Fruit fly (Drosophila melanogaster): Measurements from ENCODE around the gene dl.

The dl gene

DNA sequence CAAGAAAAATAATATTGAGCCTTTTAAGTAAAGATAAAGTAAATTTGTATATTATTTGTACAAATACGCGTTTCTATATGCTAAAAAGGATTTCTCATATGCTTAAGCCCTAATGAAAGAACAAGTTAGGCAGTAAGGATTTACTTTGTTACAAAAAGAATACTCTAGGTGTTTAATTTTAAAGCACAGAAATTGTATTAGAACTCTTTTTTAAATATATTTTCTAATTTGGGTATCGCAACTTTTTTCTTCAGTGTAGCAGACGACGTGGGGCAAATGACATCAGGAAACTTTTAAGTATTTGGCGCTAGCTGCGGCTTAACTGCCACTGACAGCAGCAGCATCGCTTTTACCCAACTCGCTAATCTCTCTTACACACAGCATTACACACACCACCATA, 28.1 kb downstream of the dl start:
- TF ChIP-seq Snoo (tag; optimal IDR thresholded peaks at IDR 0.05) (no peak), CG14655 (GFP tag; optimal IDR thresholded peaks at IDR 0.05) (no peak), CG32121 (GFP tag; IDR thresholded peaks at IDR 0.05) (no peak), fd96Ca (GFP tag; IDR thresholded peaks at IDR 0.05) (no peak), CG15710 (tag; optimal IDR thresholded peaks at IDR 0.05) (peak; percentile 15), gl (tag; optimal IDR thresholded peaks at IDR 0.05) (no peak), CG4496 (GFP tag; IDR thresholded peaks at IDR 0.05) (no peak), CG13204 (GFP tag; optimal IDR thresholded peaks at IDR 0.05) (no peak), CG17806 (tag; optimal IDR thresholded peaks at IDR 0.05) (no peak), EcR (GFP tag; optimal IDR thresholded peaks at IDR 0.05) (no peak), D1 (tag; optimal IDR thresholded peaks at IDR 0.05) (no peak), CG12605 (GFP tag; IDR thresholded peaks at IDR 0.05) (no peak), CG10348 (GFP tag; IDR thresholded peaks at IDR 0.05) (no peak), rn (GFP tag; IDR thresholded peaks at IDR 0.05) (no peak), CG8301 (tag; optimal IDR thresholded peaks at IDR 0.05) (no peak), CG9948 (tag; optimal IDR thresholded peaks at IDR 0.05) (peak; percentile 9), CG34367 (tag; optimal IDR thresholded peaks at IDR 0.05) (no peak), CG8159 (tag; optimal IDR thresholded peaks at IDR 0.05) (peak; percentile 37), Pif1B (GFP tag; optimal IDR thresholded peaks at IDR 0.05) (no peak), Pif1A (GFP tag; optimal IDR thresholded peaks at IDR 0.05) (no peak), Ets98B (GFP tag; IDR thresholded peaks at IDR 0.05) (no peak)

DNA sequence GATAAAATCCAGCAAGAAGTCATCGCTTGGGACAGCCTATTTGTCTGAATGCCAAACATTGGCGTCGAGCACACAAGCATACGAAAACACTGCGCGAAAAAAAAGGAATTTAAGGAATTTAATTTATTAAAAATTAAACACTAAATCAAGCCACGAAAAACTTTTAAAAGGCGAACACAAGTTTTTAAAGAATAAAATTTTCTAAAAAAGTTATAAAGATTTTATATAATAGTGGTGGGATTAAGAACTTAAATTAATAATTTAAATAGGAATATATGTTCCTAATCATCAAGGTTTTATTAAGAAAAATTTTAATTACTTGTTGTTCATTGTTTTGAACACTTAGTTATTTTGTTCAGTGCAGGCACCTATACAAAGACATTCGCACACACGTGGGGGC, 28.8 kb downstream of the dl start:
- TF ChIP-seq CG15710 (tag; optimal IDR thresholded peaks at IDR 0.05): peak; percentile 70
- TF ChIP-seq D1 (tag; optimal IDR thresholded peaks at IDR 0.05): peak; percentile 20
- TF ChIP-seq CG14655 (GFP tag; optimal IDR thresholded peaks at IDR 0.05): peak; percentile 74
- TF ChIP-seq CG34367 (tag; optimal IDR thresholded peaks at IDR 0.05): peak; percentile 6
- no peak for TF ChIP-seq Ets98B (GFP tag; IDR thresholded peaks at IDR 0.05)
- no peak for TF ChIP-seq EcR (GFP tag; optimal IDR thresholded peaks at IDR 0.05)
- TF ChIP-seq CG12605 (GFP tag; IDR thresholded peaks at IDR 0.05): no peak
- TF ChIP-seq CG8159 (tag; optimal IDR thresholded peaks at IDR 0.05): peak; percentile 79
- peak; percentile 62 for TF ChIP-seq CG17806 (tag; optimal IDR thresholded peaks at IDR 0.05)
- TF ChIP-seq CG9948 (tag; optimal IDR thresholded peaks at IDR 0.05): peak; percentile 73

DNA sequence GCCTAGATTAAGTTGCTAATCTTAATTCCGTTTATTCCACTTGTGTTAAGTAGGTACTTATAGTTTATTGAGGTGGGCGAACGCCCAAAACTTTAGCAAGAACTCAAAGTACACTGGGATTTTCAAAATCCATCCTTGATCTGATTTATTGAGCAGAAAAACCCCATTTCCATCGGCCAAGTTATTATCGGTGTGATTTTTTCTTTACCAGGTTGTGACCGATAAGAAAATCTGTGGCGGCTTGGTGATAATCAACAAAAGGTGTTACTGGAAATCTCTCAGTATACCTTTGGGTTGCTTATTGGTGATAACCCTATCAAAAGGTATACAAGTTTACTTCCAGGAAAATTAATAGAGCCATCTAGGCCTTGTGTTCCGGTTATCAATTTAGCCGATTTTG, 29.7 kb downstream of the dl start:
- TF ChIP-seq CG8159 (tag; optimal IDR thresholded peaks at IDR 0.05) (no peak), CG4496 (GFP tag; IDR thresholded peaks at IDR 0.05) (no peak), CG17806 (tag; optimal IDR thresholded peaks at IDR 0.05) (no peak), rn (GFP tag; IDR thresholded peaks at IDR 0.05) (no peak), CG13204 (GFP tag; optimal IDR thresholded peaks at IDR 0.05) (no peak), CG15710 (tag; optimal IDR thresholded peaks at IDR 0.05) (no peak), D1 (tag; optimal IDR thresholded peaks at IDR 0.05) (no peak), CG14655 (GFP tag; optimal IDR thresholded peaks at IDR 0.05) (no peak), EcR (GFP tag; optimal IDR thresholded peaks at IDR 0.05) (no peak), Pif1A (GFP tag; optimal IDR thresholded peaks at IDR 0.05) (no peak), CG8301 (tag; optimal IDR thresholded peaks at IDR 0.05) (no peak), CG9948 (tag; optimal IDR thresholded peaks at IDR 0.05) (no peak), Ets98B (GFP tag; IDR thresholded peaks at IDR 0.05) (no peak)

DNA sequence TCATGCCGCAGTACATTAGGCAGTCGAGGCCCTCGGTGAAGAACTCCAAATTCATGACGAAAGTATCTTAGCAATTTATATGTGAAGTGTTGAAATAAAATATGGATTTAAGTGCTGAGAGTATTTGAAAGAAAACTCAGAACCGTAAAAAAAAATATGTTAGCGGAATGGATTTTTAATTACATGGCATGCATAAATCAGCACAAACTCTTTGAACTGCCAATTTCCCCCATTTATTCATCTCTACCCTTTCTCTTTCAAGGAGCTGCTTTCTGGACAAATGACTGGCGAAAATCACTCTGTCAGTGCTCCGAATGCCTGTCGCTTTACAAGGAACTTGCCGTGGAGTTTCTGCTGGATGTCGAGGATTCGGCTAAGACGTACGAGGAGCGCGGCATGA, 37.6 kb downstream of the dl start, which contains the start of gene Rsph9:
Gene Rsph9 (minus strand): TSS at position 101 of the 400 bp plus-strand sequence.
- TF ChIP-seq D1 (tag; optimal IDR thresholded peaks at IDR 0.05) (no peak), Pif1A (GFP tag; optimal IDR thresholded peaks at IDR 0.05) (no peak), CG14655 (GFP tag; optimal IDR thresholded peaks at IDR 0.05) (no peak), fd96Ca (GFP tag; IDR thresholded peaks at IDR 0.05) (no peak), CG13204 (GFP tag; optimal IDR thresholded peaks at IDR 0.05) (no peak), CG32121 (GFP tag; IDR thresholded peaks at IDR 0.05) (no peak), EcR (GFP tag; optimal IDR thresholded peaks at IDR 0.05) (no peak), CG4496 (GFP tag; IDR thresholded peaks at IDR 0.05) (no peak), CG15710 (tag; optimal IDR thresholded peaks at IDR 0.05) (no peak), gl (tag; optimal IDR thresholded peaks at IDR 0.05) (no peak)

DNA sequence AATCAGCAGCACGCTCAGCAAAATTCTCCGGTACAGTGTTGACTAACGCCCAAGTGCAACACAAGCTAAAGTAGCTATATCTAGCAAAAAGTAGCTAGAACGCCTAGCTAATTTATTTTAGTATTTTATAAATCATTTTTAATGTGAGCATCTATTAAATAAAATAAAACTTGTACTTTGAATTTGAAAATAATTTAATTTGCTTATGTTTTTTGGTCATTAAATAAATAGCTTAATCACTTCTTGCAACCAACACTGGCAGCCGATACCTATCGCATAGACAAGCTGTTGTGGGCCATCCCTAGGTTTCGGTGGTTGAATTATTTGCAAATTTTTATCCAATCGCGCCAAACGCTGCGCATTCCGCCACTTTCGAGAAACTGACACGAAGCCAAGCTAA, 39.8 kb downstream of the dl start, which contains the start of the genes Polr2J and CG15141:
Gene Polr2J (minus strand): TSS at position 49 of the 400 bp plus-strand sequence.
Gene CG15141 (plus strand): TSS at position 284 of the 400 bp plus-strand sequence.
- peak; percentile 77 for TF ChIP-seq CG15710 (tag; optimal IDR thresholded peaks at IDR 0.05)
- TF ChIP-seq Snoo (tag; optimal IDR thresholded peaks at IDR 0.05): no peak
- peak; percentile 69 for TF ChIP-seq CG8159 (tag; optimal IDR thresholded peaks at IDR 0.05)
- no peak for TF ChIP-seq Pif1A (GFP tag; optimal IDR thresholded peaks at IDR 0.05)
- TF ChIP-seq CG17806 (tag; optimal IDR thresholded peaks at IDR 0.05): peak; percentile 72
- peak; percentile 73 for TF ChIP-seq CG4496 (GFP tag; IDR thresholded peaks at IDR 0.05)
- TF ChIP-seq CG12605 (GFP tag; IDR thresholded peaks at IDR 0.05): no peak
- no peak for TF ChIP-seq EcR (GFP tag; optimal IDR thresholded peaks at IDR 0.05)
- TF ChIP-seq rn (GFP tag; IDR thresholded peaks at IDR 0.05): peak; percentile 66
- peak; percentile 59 for TF ChIP-seq CG34367 (tag; optimal IDR thresholded peaks at IDR 0.05)
- TF ChIP-seq fd96Ca (GFP tag; IDR thresholded peaks at IDR 0.05): peak; percentile 61; the same call in 2 of the 3 replicates
- TF ChIP-seq CG10348 (GFP tag; IDR thresholded peaks at IDR 0.05): 0 out of 2 replicates have a peak, but pooled peaks have one; percentile 32
- peak; percentile 59 for TF ChIP-seq Pif1B (GFP tag; optimal IDR thresholded peaks at IDR 0.05)
- peak; percentile 76 for TF ChIP-seq CG32121 (GFP tag; IDR thresholded peaks at IDR 0.05)
- TF ChIP-seq gl (tag; optimal IDR thresholded peaks at IDR 0.05): no peak
- peak; percentile 72 for TF ChIP-seq CG9948 (tag; optimal IDR thresholded peaks at IDR 0.05)
- peak; percentile 33 for TF ChIP-seq D1 (tag; optimal IDR thresholded peaks at IDR 0.05)

DNA sequence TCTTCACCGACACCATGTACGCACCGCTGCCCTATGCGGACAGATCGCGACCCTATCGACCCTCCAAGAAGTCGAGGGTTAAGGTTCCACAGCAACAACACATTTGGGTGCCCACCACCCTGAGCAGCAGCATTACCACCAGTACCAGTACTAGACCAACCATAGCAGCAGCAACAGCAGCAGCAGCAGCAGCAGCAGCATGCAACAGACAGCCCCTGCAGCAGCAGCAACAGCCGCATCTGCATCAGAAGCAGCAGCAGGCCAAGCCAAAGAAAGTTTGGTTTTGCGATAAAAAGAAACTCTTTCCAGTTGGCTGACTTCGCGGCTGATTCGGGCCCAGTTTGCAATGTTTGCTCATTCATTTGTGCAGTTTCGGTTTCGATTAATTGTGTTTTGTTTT, 47.7 kb downstream of the dl start:
- no peak for TF ChIP-seq gl (tag; optimal IDR thresholded peaks at IDR 0.05)
- no peak for TF ChIP-seq CG8159 (tag; optimal IDR thresholded peaks at IDR 0.05)
- no peak for TF ChIP-seq CG13204 (GFP tag; optimal IDR thresholded peaks at IDR 0.05)
- no peak for TF ChIP-seq CG9948 (tag; optimal IDR thresholded peaks at IDR 0.05)
- TF ChIP-seq EcR (GFP tag; optimal IDR thresholded peaks at IDR 0.05): no peak
- no peak for TF ChIP-seq CG4496 (GFP tag; IDR thresholded peaks at IDR 0.05)
- TF ChIP-seq Pif1A (GFP tag; optimal IDR thresholded peaks at IDR 0.05): no peak
- TF ChIP-seq Ets98B (GFP tag; IDR thresholded peaks at IDR 0.05): no peak

Data from whole organism, pupa.